Worm (Caenorhabditis elegans): ENCODE data around the gene glb-4.

Gene glb-4

ce11 chrII:11088137-11088536 is 22.9 kb downstream of the glb-4 start:
- TF ChIP-seq nhr-76 (tag; optimal IDR thresholded peaks at IDR 0.05): no peak
- no peak for TF ChIP-seq nhr-28 (tag; optimal IDR thresholded peaks at IDR 0.05)
- TF ChIP-seq ceh-9 (tag; optimal IDR thresholded peaks at IDR 0.05): no peak
- TF ChIP-seq nhr-25 (tag; optimal IDR thresholded peaks at IDR 0.05): no peak
- TF ChIP-seq mml-1 (tag; optimal IDR thresholded peaks at IDR 0.05): no peak
- TF ChIP-seq nhr-12 (tag; optimal IDR thresholded peaks at IDR 0.05): no peak
- TF ChIP-seq nhr-237 (tag; optimal IDR thresholded peaks at IDR 0.05): no peak

- no peak for TF ChIP-seq fkh-10 (GFP tag; optimal IDR thresholded peaks at IDR 0.05)
- no peak for TF ChIP-seq daf-12 (tag; optimal IDR thresholded peaks at IDR 0.05)
- no peak for TF ChIP-seq nhr-77 (tag; optimal IDR thresholded peaks at IDR 0.05)
- TF ChIP-seq hmg-11 (tag; optimal IDR thresholded peaks at IDR 0.05): no peak
- no peak for TF ChIP-seq ceh-28 (tag; optimal IDR thresholded peaks at IDR 0.05)
- no peak for TF ChIP-seq ceh-82 (tag; optimal IDR thresholded peaks at IDR 0.05)
- no peak for TF ChIP-seq fkh-2 (tag; optimal IDR thresholded peaks at IDR 0.05)
- TF ChIP-seq ztf-4 (tag; optimal IDR thresholded peaks at IDR 0.05): no peak
- no peak for TF ChIP-seq unc-62 (GFP tag; optimal IDR thresholded peaks at IDR 0.05)
- no peak for TF ChIP-seq nhr-12 (tag; optimal IDR thresholded peaks at IDR 0.05)
These were observed 24.2 kb downstream of the glb-4 start for ce11 chrII:11086770-11087169.

- TF ChIP-seq elt-1 (tag; optimal IDR thresholded peaks at IDR 0.05) (peak; percentile 82), nhr-25 (tag; optimal IDR thresholded peaks at IDR 0.05) (peak; percentile 12), snpc-4 (tag; optimal IDR thresholded peaks at IDR 0.05) (no peak)
These were observed 34.5 kb downstream of the glb-4 start for ce11 chrII:11076550-11076949.

ce11 chrII:11072565-11072964 is 38.4 kb downstream of the glb-4 start:
- TF ChIP-seq mml-1 (tag; optimal IDR thresholded peaks at IDR 0.05) (no peak), fkh-10 (GFP tag; optimal IDR thresholded peaks at IDR 0.05) (no peak), pqm-1 (tag; optimal IDR thresholded peaks at IDR 0.05) (no peak), elt-3 (tag; optimal IDR thresholded peaks at IDR 0.05) (no peak), zag-1 (tag; optimal IDR thresholded peaks at IDR 0.05) (no peak), ztf-11 (tag; optimal IDR thresholded peaks at IDR 0.05) (no peak), lin-39 (tag; optimal IDR thresholded peaks at IDR 0.05) (no peak), aly-2 (tag; optimal IDR thresholded peaks at IDR 0.05) (no peak), nhr-25 (tag; optimal IDR thresholded peaks at IDR 0.05) (no peak), elt-2 (tag; optimal IDR thresholded peaks at IDR 0.05) (no peak)

- TF ChIP-seq ceh-28 (tag; optimal IDR thresholded peaks at IDR 0.05): no peak
- TF ChIP-seq nhr-12 (tag; optimal IDR thresholded peaks at IDR 0.05): no peak
- no peak for TF ChIP-seq mdl-1 (tag; optimal IDR thresholded peaks at IDR 0.05)
- TF ChIP-seq ztf-4 (tag; optimal IDR thresholded peaks at IDR 0.05): no peak
- TF ChIP-seq snpc-4 (tag; optimal IDR thresholded peaks at IDR 0.05): no peak
- TF ChIP-seq lin-39 (tag; optimal IDR thresholded peaks at IDR 0.05): no peak
- TF ChIP-seq nhr-23 (tag; optimal IDR thresholded peaks at IDR 0.05): no peak
- TF ChIP-seq unc-39 (tag; optimal IDR thresholded peaks at IDR 0.05): no peak
- no peak for TF ChIP-seq ZK546.5 (tag; optimal IDR thresholded peaks at IDR 0.05)
These were observed 46.8 kb downstream of the glb-4 start for ce11 chrII:11064191-11064695.
